Worm (Caenorhabditis elegans) whole organism, L1 larva: Measurements from ENCODE around the gene srw-79.

ENCODE experiments used
- F16B12.6 ChIP-seq: fragments of 150-350 bp; optimal IDR thresholded peaks from 2 replicates; lab custom pipeline; 2014; ENCODE audit warnings: missing biosample characterization, missing genetic modification characterization
- aha-1 ChIP-seq: fragments of 150-350 bp; optimal IDR thresholded peaks from 2 replicates; lab custom pipeline; 2014; ENCODE audit warnings: missing biosample characterization, missing genetic modification characterization
- alr-1 ChIP-seq: fragments of 200-800 bp; sonication (Bioruptor generic); optimal IDR thresholded peaks from 2 replicates; lab custom pipeline; 2018; ENCODE audit warnings: borderline replicate concordance, mild to moderate bottlenecking, missing genetic modification characterization, missing compliant biosample characterization
- blmp-1 ChIP-seq: fragments of 150-350 bp; optimal IDR thresholded peaks from 2 replicates; lab custom pipeline; 2014; ENCODE audit warnings: missing biosample characterization, missing genetic modification characterization
- ceh-63 ChIP-seq: fragments of 200-800 bp; sonication (Bioruptor generic); optimal IDR thresholded peaks from 2 replicates; lab custom pipeline; 2018; ENCODE audit warnings: mild to moderate bottlenecking, missing genetic modification characterization, missing compliant biosample characterization
- ceh-88 ChIP-seq: fragments of 200-800 bp; sonication (Bioruptor generic); IDR thresholded peaks from 2 replicates; pipeline ENCODE4 v1.3.6; 2022; ENCODE audit warnings: missing genetic modification characterization, missing compliant biosample characterization
- ceh-90 ChIP-seq: sonication (generic microtip); optimal IDR thresholded peaks from 2 replicates; lab custom pipeline; 2016; ENCODE audit warnings: missing genetic modification characterization, missing compliant biosample characterization
- dpl-1 ChIP-seq, 3 experiments: fragments of 150-350 bp in 2 of 3; sonication (generic microtip) in 1 of 3; optimal IDR thresholded peaks; 2 replicates each; lab custom pipeline; 2014 to 2017; ENCODE audit warnings: missing biosample characterization in 3 of 3, missing genetic modification characterization in 3 of 3, missing genetic modification reagents in 3 of 3
- efl-3 ChIP-seq: fragments of 200-800 bp; sonication (Bioruptor generic); optimal IDR thresholded peaks from 2 replicates; lab custom pipeline; 2018; ENCODE audit warnings: mild to moderate bottlenecking, missing genetic modification characterization, missing compliant biosample characterization
- egl-13 ChIP-seq: sonication (generic microtip); optimal IDR thresholded peaks from 2 replicates; lab custom pipeline; 2016; ENCODE audit warnings: missing genotype, missing genetic modification reagents, missing genetic modification characterization, missing compliant biosample characterization
- elt-3 ChIP-seq, 6 experiments: fragments of 150-350 bp in 1 of 6; sonication (generic microtip); optimal IDR thresholded peaks; 2 replicates each; lab custom pipeline; 2017 to 2018; ENCODE audit warnings: missing biosample characterization in 6 of 6, missing genetic modification characterization in 6 of 6, inconsistent platforms in 1 of 6
- fkh-4 ChIP-seq: sonication (generic microtip); optimal IDR thresholded peaks from 2 replicates; lab custom pipeline; 2016; ENCODE audit warnings: missing compliant biosample characterization, missing genetic modification characterization, borderline replicate concordance
- fos-1 ChIP-seq: fragments of 150-350 bp; optimal IDR thresholded peaks from 2 replicates; lab custom pipeline; 2014; ENCODE audit warnings: missing biosample characterization, missing genetic modification characterization
- grh-1 ChIP-seq: fragments of 200-800 bp; sonication (Bioruptor generic); IDR thresholded peaks from 2 replicates; pipeline ENCODE4 v1.3.6; 2022; ENCODE audit warnings: missing genetic modification reagents, missing genetic modification characterization, missing compliant biosample characterization
- hpl-2 ChIP-seq: fragments of 150-350 bp; optimal IDR thresholded peaks from 2 replicates; lab custom pipeline; 2014; ENCODE audit warnings: missing biosample characterization, missing genetic modification reagents, missing genetic modification characterization
- irx-1 ChIP-seq: sonication (generic microtip); optimal IDR thresholded peaks from 2 replicates; lab custom pipeline; 2016; ENCODE audit warnings: missing genetic modification characterization, missing compliant biosample characterization
- isw-1 ChIP-seq: fragments of 200-800 bp; sonication (Bioruptor generic); IDR thresholded peaks from 2 replicates; pipeline ENCODE4 v1.3.6; 2022; ENCODE audit warnings: missing genetic modification characterization, missing compliant biosample characterization
- jun-1 ChIP-seq: fragments of 150-350 bp; optimal IDR thresholded peaks from 2 replicates; lab custom pipeline; 2014; ENCODE audit warnings: missing biosample characterization, missing genetic modification reagents, missing genetic modification characterization
- lin-13 ChIP-seq: fragments of 150-350 bp; optimal IDR thresholded peaks from 2 replicates; lab custom pipeline; 2014; ENCODE audit warnings: missing biosample characterization, missing genetic modification reagents, missing genetic modification characterization
- lin-14 ChIP-seq: fragments of 200-800 bp; sonication (Bioruptor generic); optimal IDR thresholded peaks from 2 replicates; lab custom pipeline; 2018; ENCODE audit warnings: mild to moderate bottlenecking, missing genetic modification characterization, moderate library complexity, missing compliant biosample characterization
- lin-35 ChIP-seq, 2 experiments: fragments of 150-350 bp; optimal IDR thresholded peaks; 2 replicates each; lab custom pipeline; 2014; ENCODE audit warnings: missing biosample characterization in 2 of 2, missing genetic modification characterization in 2 of 2, missing genetic modification reagents in 2 of 2
- mab-9 ChIP-seq: fragments of 200-800 bp; sonication (Bioruptor generic); IDR thresholded peaks from 2 replicates; pipeline ENCODE4 v1.3.6; 2022; ENCODE audit warnings: missing genetic modification reagents, missing genetic modification characterization, missing compliant biosample characterization
- nhr-12 ChIP-seq: sonication (generic microtip); optimal IDR thresholded peaks from 2 replicates; lab custom pipeline; 2017; ENCODE audit warnings: missing biosample characterization, missing genetic modification characterization
- nhr-47 ChIP-seq: sonication (generic microtip); optimal IDR thresholded peaks from 2 replicates; lab custom pipeline; 2016; ENCODE audit warnings: mild to moderate bottlenecking, missing genetic modification characterization, moderate library complexity, missing compliant biosample characterization
- nhr-71 ChIP-seq: sonication (generic microtip); optimal IDR thresholded peaks from 2 replicates; lab custom pipeline; 2016; ENCODE audit warnings: mild to moderate bottlenecking, missing genetic modification characterization, moderate library complexity, missing compliant biosample characterization
- nhr-77 ChIP-seq: fragments of 150-350 bp; optimal IDR thresholded peaks from 2 replicates; lab custom pipeline; 2014; ENCODE audit warnings: missing biosample characterization, missing genetic modification characterization
- pag-3 ChIP-seq: sonication (generic microtip); optimal IDR thresholded peaks from 2 replicates; lab custom pipeline; 2017; ENCODE audit warnings: missing genetic modification characterization, mild to moderate bottlenecking, missing compliant biosample characterization, antibody characterized with exemption, borderline replicate concordance; ENCODE audit not compliant: insufficient read depth
- pqm-1 ChIP-seq: sonication (generic microtip); optimal IDR thresholded peaks from 3 replicates; lab custom pipeline; 2017; ENCODE audit warnings: missing biosample characterization, missing genetic modification characterization
- skn-1 ChIP-seq: fragments of 150-350 bp; optimal IDR thresholded peaks from 2 replicates; lab custom pipeline; 2014; ENCODE audit warnings: missing biosample characterization, missing genetic modification characterization
- snu-23 ChIP-seq: sonication (generic microtip); optimal IDR thresholded peaks from 2 replicates; lab custom pipeline; 2016; ENCODE audit warnings: missing genetic modification characterization, missing compliant biosample characterization
- sup-37 ChIP-seq: fragments of 200-800 bp; sonication (Bioruptor generic); optimal IDR thresholded peaks from 2 replicates; lab custom pipeline; 2018; ENCODE audit warnings: mild to moderate bottlenecking, missing genetic modification characterization, missing compliant biosample characterization
- unc-30 ChIP-seq: sonication (generic microtip); optimal IDR thresholded peaks from 2 replicates; lab custom pipeline; 2017; ENCODE audit warnings: missing biosample characterization, missing genetic modification characterization
- unc-86 ChIP-seq: sonication (generic microtip); optimal IDR thresholded peaks from 2 replicates; lab custom pipeline; 2016; ENCODE audit warnings: missing genetic modification characterization, missing compliant biosample characterization
- vab-15 ChIP-seq: sonication (generic microtip); optimal IDR thresholded peaks from 2 replicates; lab custom pipeline; 2017; ENCODE audit warnings: missing genotype, mild to moderate bottlenecking, missing genetic modification characterization, missing compliant biosample characterization
- zag-1 ChIP-seq: fragments of 150-350 bp; optimal IDR thresholded peaks from 2 replicates; lab custom pipeline; 2014; ENCODE audit warnings: missing biosample characterization, missing genetic modification characterization
- ztf-11 ChIP-seq, 2 experiments: sonication (generic microtip); optimal IDR thresholded peaks; 2 replicates each; lab custom pipeline; 2016 to 2017; ENCODE audit warnings: missing genetic modification characterization in 2 of 2, missing biosample characterization in 1 of 2, missing compliant biosample characterization in 1 of 2

The srw-79 gene

DNA sequence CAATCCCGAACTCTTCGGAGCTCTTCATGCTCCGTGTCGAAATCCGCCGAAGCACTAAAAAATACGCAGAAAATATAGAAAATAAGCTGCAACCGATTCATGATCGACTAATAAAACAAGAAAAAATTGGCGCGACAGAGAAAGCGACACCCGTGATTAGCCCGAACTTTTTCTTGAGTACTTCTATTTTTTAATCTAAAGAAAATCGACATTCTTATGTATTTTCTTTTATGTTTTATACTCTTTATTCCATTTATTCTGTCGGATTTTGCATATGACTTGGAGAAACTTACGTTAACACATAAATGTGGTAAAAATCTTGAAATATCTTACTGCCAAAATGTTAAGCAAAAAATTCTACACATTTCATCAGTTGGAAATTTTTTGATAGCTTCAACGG lies 2.6 kb upstream of the srw-79 start, which contains the start of the genes irld-50 and irld-49:
TSS of gene irld-50 (minus strand) at position 101 of the 400 bp plus-strand sequence.
TSS of gene irld-49 (plus strand) at position 211 of the 400 bp plus-strand sequence.
- TF ChIP-seq fkh-4 (tag; lab: Kevin White, UChicago) (no peak), dpl-1 (GFP tag; optimal IDR thresholded peaks at IDR 0.05; lab: Kevin White, UChicago) (no peak), mab-9 (GFP tag; lab: Robert Waterston, UW) (no peak), nhr-12 (tag; lab: Kevin White, UChicago) (no peak), elt-3 (tag; optimal IDR thresholded peaks at IDR 0.05; lab: Kevin White, UChicago) (no peak), unc-86 (tag; lab: Kevin White, UChicago) (no peak), skn-1 (tag; lab: Kevin White, UChicago) (no peak), sup-37 (GFP tag; lab: Kevin White, UChicago) (no peak), pqm-1 (tag; lab: Kevin White, UChicago) (no peak)

DNA sequence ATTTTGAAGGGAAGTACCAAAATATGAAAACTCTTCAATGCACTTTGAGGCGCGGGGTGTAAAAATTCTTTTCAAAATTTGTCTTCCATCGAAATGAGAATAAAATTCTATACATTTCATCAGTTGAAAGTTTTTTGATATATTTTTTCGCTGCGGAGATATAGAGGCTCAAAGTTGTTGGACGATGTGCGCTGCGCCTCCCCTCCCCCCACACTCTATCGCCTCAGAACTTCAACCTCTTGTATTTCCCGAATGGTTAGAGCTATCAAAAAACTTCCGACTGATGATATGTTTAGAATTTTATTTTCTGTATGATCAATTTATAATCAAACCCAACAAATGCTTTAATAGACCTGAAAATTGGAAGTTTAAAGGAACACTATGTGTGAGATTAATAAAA lies 2.1 kb downstream of the srw-79 start:
- TF ChIP-seq nhr-77: no peak
- no peak for TF ChIP-seq isw-1 (GFP tag; lab: Robert Waterston, UW)
- no peak for TF ChIP-seq ceh-90 (tag; lab: Kevin White, UChicago)
- no peak for TF ChIP-seq ceh-88 (GFP tag; lab: Robert Waterston, UW)
- no peak for TF ChIP-seq lin-13 (GFP tag; lab: Kevin White, UChicago)
- no peak for TF ChIP-seq elt-3 (tag; optimal IDR thresholded peaks at IDR 0.05; lab: Kevin White, UChicago)
- no peak for TF ChIP-seq irx-1 (tag; lab: Kevin White, UChicago)
- TF ChIP-seq mab-9 (GFP tag; lab: Robert Waterston, UW): no peak
- no peak for TF ChIP-seq fos-1 (tag; lab: Kevin White, UChicago)
- TF ChIP-seq ztf-11 (tag; optimal IDR thresholded peaks at IDR 0.05; lab: Kevin White, UChicago): no peak
- no peak for TF ChIP-seq nhr-47 (tag; lab: Kevin White, UChicago)
- no peak for TF ChIP-seq nhr-71 (tag; lab: Kevin White, UChicago)
- no peak for TF ChIP-seq zag-1
- no peak for TF ChIP-seq unc-86 (tag; lab: Kevin White, UChicago)

DNA sequence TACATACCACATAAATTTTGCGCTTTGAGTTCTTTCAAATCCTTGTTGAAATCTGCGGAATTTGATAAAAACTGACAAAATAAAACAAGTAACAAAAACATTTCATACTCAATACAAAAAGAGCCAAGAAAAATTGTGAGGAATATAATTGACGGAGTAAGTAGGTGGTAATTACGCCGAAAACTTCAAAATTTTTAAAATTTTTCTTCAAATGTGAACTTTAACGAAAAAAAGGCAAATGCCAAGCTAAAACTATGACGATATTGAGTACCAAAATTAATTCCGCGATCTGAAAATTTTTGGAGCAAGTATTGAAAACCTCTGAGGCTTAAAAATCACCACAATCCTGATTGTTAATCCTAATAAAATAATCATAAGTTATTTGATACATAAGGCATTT lies 6.1 kb downstream of the srw-79 start, which contains the start of gene irld-51:
TSS of gene irld-51 (minus strand) at position 101 of the 400 bp plus-strand sequence.
- TF ChIP-seq snu-23 (GFP tag; lab: Kevin White, UChicago): no peak
- TF ChIP-seq aha-1: no peak
- TF ChIP-seq grh-1 (GFP tag; lab: Robert Waterston, UW): no peak
- TF ChIP-seq efl-3 (GFP tag; lab: Kevin White, UChicago): no peak
- TF ChIP-seq lin-14: no peak
- no peak for TF ChIP-seq ceh-63 (GFP tag; lab: Kevin White, UChicago)
- TF ChIP-seq hpl-2: no peak
- TF ChIP-seq F16B12.6 (tag; lab: Kevin White, UChicago): no peak
- TF ChIP-seq unc-86 (tag; lab: Kevin White, UChicago): no peak
- TF ChIP-seq vab-15 (tag; lab: Kevin White, UChicago): no peak
- TF ChIP-seq jun-1 (tag; lab: Kevin White, UChicago): no peak
- TF ChIP-seq lin-35 (GFP tag; optimal IDR thresholded peaks at IDR 0.05; lab: Kevin White, UChicago): no peak
- TF ChIP-seq pqm-1 (tag; lab: Kevin White, UChicago): no peak
- no peak for TF ChIP-seq pag-3 (tag; lab: Kevin White, UChicago)
- TF ChIP-seq unc-30 (tag; lab: Kevin White, UChicago): no peak
- TF ChIP-seq egl-13 (tag; lab: Kevin White, UChicago): no peak
- no peak for TF ChIP-seq alr-1 (tag; lab: Kevin White, UChicago)
- no peak for TF ChIP-seq blmp-1 (tag; lab: Kevin White, UChicago)
